Worm (Caenorhabditis elegans) whole organism, young adult: Measurements from ENCODE around the gene R04E5.7.

Source experiments
- F23B12.7 ChIP-seq: sonication (generic microtip); optimal IDR thresholded peaks from 2 replicates; lab custom pipeline; 2017; ENCODE audit warnings: missing genetic modification characterization, mild to moderate bottlenecking, missing compliant biosample characterization, antibody characterized with exemption, moderate library complexity; ENCODE audit not compliant: insufficient read depth
- Y56A3A.18 ChIP-seq: fragments of 200-800 bp; sonication (Bioruptor generic); IDR thresholded peaks from 2 replicates; pipeline ENCODE4 v1.3.6; 2022; ENCODE audit warnings: missing genetic modification reagents, missing genetic modification characterization, missing compliant biosample characterization
- Y79H2A.3 ChIP-seq: fragments of 200-800 bp; sonication (Bioruptor generic); conservative IDR thresholded peaks from 2 replicates; pipeline ENCODE4 v1.3.6; 2022; ENCODE audit warnings: missing genetic modification reagents, missing genetic modification characterization, missing compliant biosample characterization
- ama-1 ChIP-seq, 3 experiments: fragments of 150-350 bp in 1 of 3; sonication (generic microtip) in 2 of 3; optimal IDR thresholded peaks; 2 replicates each; lab custom pipeline; 2014 to 2018; ENCODE audit warnings: missing biosample characterization in 2 of 3, missing genetic modification characterization in 2 of 3, missing genetic modification reagents in 2 of 3
- aptf-2 ChIP-seq: fragments of 200-800 bp; sonication (Bioruptor generic); conservative IDR thresholded peaks from 2 replicates; pipeline ENCODE4 v1.3.6; 2022; ENCODE audit warnings: missing genetic modification reagents, missing genetic modification characterization, missing compliant biosample characterization
- atf-7 ChIP-seq: sonication (generic microtip); optimal IDR thresholded peaks from 2 replicates; lab custom pipeline; 2017; ENCODE audit warnings: mild to moderate bottlenecking, missing genetic modification characterization, missing compliant biosample characterization
- ccch-3 ChIP-seq: fragments of 200-800 bp; sonication (Bioruptor generic); optimal IDR thresholded peaks from 2 replicates; lab custom pipeline; 2018; ENCODE audit warnings: mild to moderate bottlenecking, missing genetic modification characterization, missing compliant biosample characterization
- hmg-20 ChIP-seq: fragments of 200-800 bp; sonication (Bioruptor generic); IDR thresholded peaks from 2 replicates; pipeline ENCODE4 v1.3.6; 2022; ENCODE audit warnings: missing genetic modification reagents, missing genetic modification characterization, missing compliant biosample characterization
- lin-35 ChIP-seq, 3 experiments: fragments of 150-350 bp in 2 of 3; sonication (generic microtip) in 1 of 3; optimal IDR thresholded peaks; 2 replicates each; lab custom pipeline; 2014 to 2018; ENCODE audit warnings: missing biosample characterization in 3 of 3, missing genetic modification characterization in 3 of 3, missing genetic modification reagents in 3 of 3
- pbrm-1 ChIP-seq: fragments of 200-800 bp; sonication (Bioruptor generic); IDR thresholded peaks from 2 replicates; pipeline ENCODE4 v1.3.6; 2022; ENCODE audit warnings: missing genetic modification reagents, missing genetic modification characterization, missing compliant biosample characterization
- tbp1 ChIP-seq: fragments of 200-800 bp; sonication (Bioruptor generic); optimal IDR thresholded peaks from 2 replicates; lab custom pipeline; 2018; ENCODE audit warnings: mild to moderate bottlenecking, missing genetic modification characterization, missing compliant biosample characterization
- unc-130 ChIP-seq: sonication (generic microtip); optimal IDR thresholded peaks from 2 replicates; lab custom pipeline; 2016; ENCODE audit warnings: missing genetic modification reagents, missing genetic modification characterization, missing compliant biosample characterization
- unc-62 ChIP-seq: fragments of 150-350 bp; optimal IDR thresholded peaks from 2 replicates; lab custom pipeline; 2014; ENCODE audit warnings: missing biosample characterization, missing genetic modification reagents, missing genetic modification characterization

ce11 chrX:8763607-8764006 is 33.5 kb downstream of the R04E5.7 start, which contains the start of gene zig-12:
- TF ChIP-seq atf-7 (no peak), unc-62 (no peak), ama-1 (optimal IDR thresholded peaks at IDR 0.05; lab: Kevin White, UChicago) (no peak), ama-1 (GFP tag; optimal IDR thresholded peaks at IDR 0.05; lab: Kevin White, UChicago) (no peak), pbrm-1 (no peak), Y79H2A.3 (GFP tag; lab: Robert Waterston, UW) (no peak), hmg-20 (GFP tag; lab: Robert Waterston, UW) (no peak), unc-130 (GFP tag; lab: Kevin White, UChicago) (no peak), ccch-3 (GFP tag; lab: Kevin White, UChicago) (no peak), tbp1 (GFP tag; lab: Kevin White, UChicago) (no peak), Y56A3A.18 (GFP tag; lab: Robert Waterston, UW) (no peak), lin-35 (GFP tag; optimal IDR thresholded peaks at IDR 0.05; lab: Kevin White, UChicago) (no peak), aptf-2 (no peak), F23B12.7 (no peak)
